Fruit fly (Drosophila melanogaster) whole organism, embryonic: ENCODE data around the gene Hr4.

Experiments
- Asciz ChIP-seq: fragments of 200-800 bp; sonication (Bioruptor generic); optimal IDR thresholded peaks from 2 replicates; lab custom pipeline; 2017; ENCODE audit warnings: missing biosample characterization, mild to moderate bottlenecking, missing genetic modification characterization, missing genetic modification reagents
- Awh ChIP-seq: fragments of 200-800 bp; sonication (Bioruptor generic); IDR thresholded peaks from 2 replicates; pipeline ENCODE4, ENCODE4 v1.3.6; 2022; ENCODE audit warnings: missing biosample characterization, missing genetic modification characterization
- CG10209 ChIP-seq: fragments of 200-800 bp; sonication (Bioruptor generic); optimal IDR thresholded peaks from 3 replicates; lab custom pipeline; 2017; ENCODE audit warnings: missing biosample characterization, mild to moderate bottlenecking, missing genetic modification characterization, missing genetic modification reagents
- CG11398 ChIP-seq: fragments of 200-800 bp; sonication (Bioruptor generic); optimal IDR thresholded peaks from 2 replicates; lab custom pipeline; 2016; ENCODE audit warnings: missing biosample characterization, missing genetic modification characterization
- CG12391 ChIP-seq: fragments of 200-800 bp; sonication (Bioruptor generic); optimal IDR thresholded peaks from 3 replicates; lab custom pipeline; 2018; ENCODE audit warnings: missing biosample characterization, mild to moderate bottlenecking, missing genetic modification characterization, moderate library complexity
- CG12769 ChIP-seq: fragments of 200-800 bp; sonication (Bioruptor generic); optimal IDR thresholded peaks from 2 replicates; lab custom pipeline; 2019; ENCODE audit warnings: missing biosample characterization, mild to moderate bottlenecking, missing genetic modification characterization, moderate library complexity
- CG14014 ChIP-seq: fragments of 200-800 bp; sonication (Bioruptor generic); IDR thresholded peaks from 2 replicates; pipeline ENCODE4 v1.3.6; 2022; ENCODE audit warnings: missing biosample characterization, missing genetic modification characterization
- CG14965 ChIP-seq: fragments of 200-800 bp; sonication (Bioruptor generic); optimal IDR thresholded peaks from 2 replicates; lab custom pipeline; 2016; ENCODE audit warnings: missing biosample characterization, missing genetic modification characterization, borderline replicate concordance
- CG15514 ChIP-seq: fragments of 200-800 bp; sonication (Bioruptor generic); optimal IDR thresholded peaks from 3 replicates; lab custom pipeline; 2017; ENCODE audit warnings: missing biosample characterization, missing genetic modification characterization, mild to moderate bottlenecking, moderate library complexity, missing genetic modification reagents
- CG15696 ChIP-seq: fragments of 200-800 bp; sonication (Bioruptor generic); optimal IDR thresholded peaks from 2 replicates; lab custom pipeline; 2019; ENCODE audit warnings: missing biosample characterization, mild to moderate bottlenecking, missing genetic modification characterization, moderate library complexity
- CG16815 ChIP-seq: fragments of 200-800 bp; sonication (Bioruptor generic); optimal IDR thresholded peaks from 3 replicates; lab custom pipeline; 2017; ENCODE audit warnings: missing biosample characterization, mild to moderate bottlenecking, missing genetic modification characterization
- CG17802 ChIP-seq: fragments of 200-800 bp; sonication (Bioruptor generic); optimal IDR thresholded peaks from 2 replicates; lab custom pipeline; 2018; ENCODE audit warnings: missing biosample characterization, mild to moderate bottlenecking, missing genetic modification characterization, moderate library complexity
- CG18262 ChIP-seq: fragments of 200-800 bp; optimal IDR thresholded peaks from 3 replicates; lab custom pipeline; 2019; ENCODE audit warnings: missing biosample characterization, mild to moderate bottlenecking, missing genetic modification characterization, moderate library complexity
- CG2116 ChIP-seq: fragments of 200-800 bp; sonication (Bioruptor generic); optimal IDR thresholded peaks from 3 replicates; lab custom pipeline; 2018; ENCODE audit warnings: missing biosample characterization, mild to moderate bottlenecking, missing genetic modification characterization
- CG2678 ChIP-seq: fragments of 200-800 bp; sonication (Bioruptor generic); optimal IDR thresholded peaks from 3 replicates; lab custom pipeline; 2019; ENCODE audit warnings: missing biosample characterization, mild to moderate bottlenecking, missing genetic modification characterization, moderate library complexity
- CG6272 ChIP-seq: fragments of 200-800 bp; sonication (Bioruptor generic); IDR thresholded peaks from 2 replicates; pipeline ENCODE4 v1.3.6; 2022; ENCODE audit warnings: missing biosample characterization, missing genetic modification characterization
- CG6791 ChIP-seq: fragments of 200-800 bp; sonication (Bioruptor generic); IDR thresholded peaks from 3 replicates; pipeline ENCODE4 v1.3.6; 2022; ENCODE audit warnings: missing biosample characterization, missing genetic modification characterization; ENCODE audit not compliant: partially characterized antibody
- CG6854 ChIP-seq: fragments of 200-800 bp; sonication (Bioruptor generic); optimal IDR thresholded peaks from 3 replicates; lab custom pipeline; 2017; ENCODE audit warnings: missing biosample characterization, mild to moderate bottlenecking, missing genetic modification characterization
- CG7357 ChIP-seq: fragments of 200-800 bp; sonication (Bioruptor generic); IDR thresholded peaks from 3 replicates; pipeline ENCODE4 v1.3.6; 2022; ENCODE audit warnings: missing biosample characterization, missing genetic modification characterization
- CG9727 ChIP-seq: fragments of 200-800 bp; sonication (Bioruptor generic); optimal IDR thresholded peaks from 3 replicates; lab custom pipeline; 2017; ENCODE audit warnings: missing biosample characterization, mild to moderate bottlenecking, missing genetic modification characterization
- Camta ChIP-seq: fragments of 200-800 bp; sonication (Bioruptor generic); optimal IDR thresholded peaks from 2 replicates; lab custom pipeline; 2016; ENCODE audit warnings: missing biosample characterization, missing genetic modification characterization
- D ChIP-seq, 2 experiments: fragments of 200-800 bp in 1 of 2; fragments of >200 bp in 1 of 2; sonication (Bioruptor generic) in 1 of 2; optimal IDR thresholded peaks; 2 replicates in 1 of 2; 3 replicates in 1 of 2; lab custom pipeline; 2017; ENCODE audit warnings: mild to moderate bottlenecking in 1 of 2, missing biosample characterization in 1 of 2, missing genetic modification characterization in 1 of 2, missing genetic modification reagents in 1 of 2
- E2f2 ChIP-seq: fragments of 200-800 bp; sonication (Bioruptor generic); IDR thresholded peaks from 2 replicates; pipeline ENCODE4 v1.3.6; 2022; ENCODE audit warnings: missing biosample characterization, missing genetic modification characterization
- Fer1 ChIP-seq: fragments of 200-800 bp; sonication (Bioruptor generic); optimal IDR thresholded peaks from 2 replicates; lab custom pipeline; 2017; ENCODE audit warnings: missing biosample characterization, mild to moderate bottlenecking, missing genetic modification characterization
- Gsc ChIP-seq: fragments of 200-800 bp; sonication (Bioruptor generic); IDR thresholded peaks from 2 replicates; pipeline ENCODE4 v1.3.6; 2022; ENCODE audit warnings: missing biosample characterization, missing genetic modification characterization
- Hand ChIP-seq: fragments of 200-800 bp; sonication (Bioruptor generic); optimal IDR thresholded peaks from 2 replicates; lab custom pipeline; 2017; ENCODE audit warnings: mild to moderate bottlenecking, missing biosample characterization, missing genetic modification reagents, missing genetic modification characterization
- Hmr ChIP-seq: fragments of 200-800 bp; sonication (Bioruptor generic); optimal IDR thresholded peaks from 3 replicates; lab custom pipeline; 2017; ENCODE audit warnings: mild to moderate bottlenecking, missing biosample characterization, missing genetic modification reagents, missing genetic modification characterization
- Hr3 ChIP-seq: fragments of 200-800 bp; sonication (Bioruptor generic); optimal IDR thresholded peaks from 3 replicates; lab custom pipeline; 2016; ENCODE audit warnings: missing biosample characterization, missing genetic modification characterization
- Kr ChIP-seq: fragments of 200-800 bp; sonication (Bioruptor generic); optimal IDR thresholded peaks from 2 replicates; lab custom pipeline; 2017; ENCODE audit warnings: missing biosample characterization, mild to moderate bottlenecking, missing genetic modification characterization
- Max ChIP-seq: fragments of 200-800 bp; sonication (Bioruptor generic); optimal IDR thresholded peaks from 2 replicates; lab custom pipeline; 2016; ENCODE audit warnings: missing biosample characterization, mild to moderate bottlenecking, missing genetic modification characterization
- Meics ChIP-seq: fragments of 200-800 bp; sonication (Bioruptor generic); optimal IDR thresholded peaks from 2 replicates; lab custom pipeline; 2017; ENCODE audit warnings: missing biosample characterization, mild to moderate bottlenecking, missing genetic modification characterization
- Neu2 ChIP-seq: fragments of 200-800 bp; sonication (Bioruptor generic); optimal IDR thresholded peaks from 3 replicates; lab custom pipeline; 2016; ENCODE audit warnings: missing biosample characterization, missing genetic modification characterization, borderline replicate concordance
- Nf-YA ChIP-seq: fragments of 200-800 bp; sonication (Bioruptor generic); IDR thresholded peaks from 2 replicates; pipeline ENCODE4 v1.3.6; 2022; ENCODE audit warnings: missing biosample characterization, missing genetic modification characterization
- bowl ChIP-seq: fragments of 200-800 bp; sonication (Bioruptor generic); IDR thresholded peaks from 2 replicates; pipeline ENCODE4 v1.3.6; 2022; ENCODE audit warnings: missing biosample characterization, missing genetic modification characterization
- dmrt99B ChIP-seq: fragments of 200-800 bp; sonication (Bioruptor generic); optimal IDR thresholded peaks from 2 replicates; lab custom pipeline; 2018; ENCODE audit warnings: missing biosample characterization, mild to moderate bottlenecking, missing genetic modification characterization, moderate library complexity
- grau ChIP-seq: fragments of 200-800 bp; optimal IDR thresholded peaks from 3 replicates; lab custom pipeline; 2019; ENCODE audit warnings: missing biosample characterization, mild to moderate bottlenecking, missing genetic modification characterization, moderate library complexity
- her ChIP-seq: fragments of 200-800 bp; sonication (Bioruptor generic); optimal IDR thresholded peaks from 2 replicates; lab custom pipeline; 2016; ENCODE audit warnings: missing biosample characterization, missing genetic modification characterization
- jing ChIP-seq: fragments of 200-800 bp; sonication (Bioruptor generic); optimal IDR thresholded peaks from 2 replicates; lab custom pipeline; 2018; ENCODE audit warnings: missing biosample characterization, mild to moderate bottlenecking, missing genetic modification characterization
- lilli ChIP-seq: fragments of 200-800 bp; sonication (Bioruptor generic); optimal IDR thresholded peaks from 3 replicates; lab custom pipeline; 2016; ENCODE audit warnings: missing biosample characterization, missing genetic modification characterization
- lmd ChIP-seq: fragments of 200-800 bp; sonication (Bioruptor generic); IDR thresholded peaks from 2 replicates; pipeline ENCODE4 v1.3.6; 2022; ENCODE audit warnings: missing biosample characterization, missing genetic modification characterization
- p53 ChIP-seq: fragments of 200-800 bp; sonication (Bioruptor generic); optimal IDR thresholded peaks from 2 replicates; lab custom pipeline; 2016; ENCODE audit warnings: missing biosample characterization, missing genetic modification characterization
- pb ChIP-seq: fragments of 200-800 bp; sonication (Bioruptor generic); optimal IDR thresholded peaks from 3 replicates; lab custom pipeline; 2016; ENCODE audit warnings: missing biosample characterization, missing genetic modification characterization
- pfk ChIP-seq: fragments of 200-800 bp; sonication (Bioruptor generic); optimal IDR thresholded peaks from 2 replicates; lab custom pipeline; 2018; ENCODE audit warnings: missing biosample characterization, mild to moderate bottlenecking, missing genetic modification characterization, moderate library complexity
- ranshi ChIP-seq: fragments of 200-800 bp; sonication (Bioruptor generic); IDR thresholded peaks from 2 replicates; pipeline ENCODE4 v1.3.6; 2022; ENCODE audit warnings: missing biosample characterization, missing genetic modification characterization
- run ChIP-seq: fragments of 200-800 bp; sonication (Bioruptor generic); optimal IDR thresholded peaks from 3 replicates; lab custom pipeline; 2018; ENCODE audit warnings: missing biosample characterization, mild to moderate bottlenecking, missing genetic modification characterization
- sim ChIP-seq: fragments of 200-800 bp; sonication (Bioruptor generic); IDR thresholded peaks from 2 replicates; pipeline ENCODE4 v1.3.6; 2022; ENCODE audit warnings: missing biosample characterization, missing genetic modification characterization
- tio ChIP-seq: fragments of 200-800 bp; sonication (Bioruptor generic); optimal IDR thresholded peaks from 2 replicates; lab custom pipeline; 2017; ENCODE audit warnings: missing biosample characterization, missing genetic modification characterization, inconsistent platforms
- trem ChIP-seq: fragments of 200-800 bp; optimal IDR thresholded peaks from 3 replicates; lab custom pipeline; 2019; ENCODE audit warnings: missing biosample characterization, mild to moderate bottlenecking, missing genetic modification characterization, moderate library complexity
- ttk ChIP-seq: fragments of 200-800 bp; sonication (Bioruptor generic); IDR thresholded peaks from 2 replicates; pipeline ENCODE4 v2.1.2; 2022; ENCODE audit warnings: missing biosample characterization, missing genetic modification characterization
- vnd ChIP-seq: fragments of 200-800 bp; sonication (Bioruptor generic); IDR thresholded peaks from 3 replicates; pipeline ENCODE4 v1.3.6; 2022; ENCODE audit warnings: missing biosample characterization, missing genetic modification characterization; ENCODE audit not compliant: partially characterized antibody

The Hr4 gene

dm6 chrX:1901605-1902136, 40.1 kb upstream of the Hr4 start, which contains the start of gene Ldaf1 (continued):
- no peak for TF ChIP-seq bowl (GFP tag; lab: Robert Waterston, UW)
- TF ChIP-seq CG15514, result peak; percentile 69
- no peak for TF ChIP-seq CG11398 (GFP tag; lab: Kevin White, UChicago)
- TF ChIP-seq Meics, result no peak
- TF ChIP-seq CG2116, result no peak
- no peak for TF ChIP-seq CG6854 (GFP tag; lab: Kevin White, UChicago)
- TF ChIP-seq run (tag; lab: Kevin White, UChicago), result no peak
- no peak for TF ChIP-seq vnd (GFP tag; lab: Robert Waterston, UW)
- TF ChIP-seq CG17802 (tag; lab: Kevin White, UChicago), result no peak
- TF ChIP-seq E2f2 (GFP tag; lab: Robert Waterston, UW), result peak; percentile 71
- no peak for TF ChIP-seq CG10209 (GFP tag; lab: Kevin White, UChicago)
- no peak for TF ChIP-seq Asciz (GFP tag; lab: Kevin White, UChicago)
- peak; percentile 11 for TF ChIP-seq CG2678 (tag; lab: Kevin White, UChicago)
- no peak for TF ChIP-seq Nf-YA (GFP tag; lab: Robert Waterston, UW)
- no peak for TF ChIP-seq Camta
- TF ChIP-seq Gsc (GFP tag; lab: Robert Waterston, UW), result no peak
- peak; percentile 20 for TF ChIP-seq grau (tag; lab: Kevin White, UChicago)
- no peak for TF ChIP-seq CG16815 (GFP tag; lab: Kevin White, UChicago)
- no peak for TF ChIP-seq jing
- TF ChIP-seq lmd (GFP tag; lab: Robert Waterston, UW), result no peak
- no peak for TF ChIP-seq CG12391 (tag; lab: Kevin White, UChicago)
- TF ChIP-seq ttk, result no peak
- no peak for TF ChIP-seq pfk (GFP tag; lab: Kevin White, UChicago)
- TF ChIP-seq sim (GFP tag; lab: Robert Waterston, UW), result no peak
- peak; percentile 5 for TF ChIP-seq lilli
- TF ChIP-seq tio, result no peak
- TF ChIP-seq CG6791 (GFP tag; lab: Robert Waterston, UW), result no peak
- no peak for TF ChIP-seq CG9727 (GFP tag; lab: Kevin White, UChicago)
- TF ChIP-seq dmrt99B, result no peak
- TF ChIP-seq Fer1, result peak; percentile 5
- no peak for TF ChIP-seq p53 (GFP tag; lab: Kevin White, UChicago)
- TF ChIP-seq ranshi (GFP tag; lab: Robert Waterston, UW), result no peak
- TF ChIP-seq CG6272, result no peak
- TF ChIP-seq CG15696, result no peak
- peak; percentile 28 for TF ChIP-seq trem
- TF ChIP-seq CG12769, result no peak
- no peak for TF ChIP-seq Max (GFP tag; lab: Kevin White, UChicago)
- TF ChIP-seq Kr (GFP tag; lab: Kevin White, UChicago), result no peak
- TF ChIP-seq D (optimal IDR thresholded peaks at IDR 0.05; lab: Kevin White, UChicago), result no peak
- no peak for TF ChIP-seq D (GFP tag; optimal IDR thresholded peaks at IDR 0.05; lab: Kevin White, UChicago)
- no peak for TF ChIP-seq CG18262 (tag; lab: Kevin White, UChicago)
- TF ChIP-seq Neu2 (GFP tag; lab: Kevin White, UChicago), result no peak
- TF ChIP-seq Hr3 (GFP tag; lab: Kevin White, UChicago), result no peak
- TF ChIP-seq Hmr (GFP tag; lab: Kevin White, UChicago), result no peak
- TF ChIP-seq pb, result no peak
- no peak for TF ChIP-seq CG7357 (GFP tag; lab: Robert Waterston, UW)
- no peak for TF ChIP-seq CG14014 (GFP tag; lab: Robert Waterston, UW)
- no peak for TF ChIP-seq Awh
- no peak for TF ChIP-seq Hand (GFP tag; lab: Kevin White, UChicago)
- no peak for TF ChIP-seq her (GFP tag; lab: Kevin White, UChicago)
- TF ChIP-seq CG14965 (GFP tag; lab: Kevin White, UChicago), result no peak
